Worm (Caenorhabditis elegans): ENCODE measurements around the gene clec-216.

- TF ChIP-seq flt-1 (GFP tag; IDR thresholded peaks at IDR 0.05): no peak
- no peak for TF ChIP-seq ama-1 (optimal IDR thresholded peaks at IDR 0.05)
- TF ChIP-seq tbx-11 (GFP tag; IDR thresholded peaks at IDR 0.05): no peak
- no peak for TF ChIP-seq sea-1 (GFP tag; conservative IDR thresholded peaks at IDR 0.05)
- no peak for TF ChIP-seq pes-1 (GFP tag; IDR thresholded peaks at IDR 0.05)
- TF ChIP-seq F13C5.2 (tag; optimal IDR thresholded peaks at IDR 0.05): no peak
- no peak for TF ChIP-seq ceh-36 (tag; optimal IDR thresholded peaks at IDR 0.05)
Observed at ce11 chrV:7928660-7929059, 24.1 kb downstream of the clec-216 start, which contains the start of gene srsx-5.
